Worm (Caenorhabditis elegans): ENCODE results near the gene ckb-4.
"Not testable (repeated sequence)": the region's sequence is repeated elsewhere in the genome, so short reads cannot be mapped to it uniquely, and the experiment has no call there.

ckb-4 gene

ce11 chrV:2146795-2147194, 37.6 kb upstream of the ckb-4 start, which contains the start of gene srbc-20:
Gene srbc-20 (plus strand): TSS chrV:2147095.
- TF ChIP-seq unc-39 (tag; optimal IDR thresholded peaks at IDR 0.05) (no peak), lin-11 (tag; optimal IDR thresholded peaks at IDR 0.05) (no peak), ztf-1 (GFP tag; conservative IDR thresholded peaks at IDR 0.05) (no peak), elt-3 (tag; optimal IDR thresholded peaks at IDR 0.05) (no peak), ztf-11 (tag; optimal IDR thresholded peaks at IDR 0.05) (no peak), ceh-82 (tag; optimal IDR thresholded peaks at IDR 0.05) (no peak)

- TF ChIP-seq dmd-4 (tag; optimal IDR thresholded peaks at IDR 0.05) (no peak), nhr-11 (tag; optimal IDR thresholded peaks at IDR 0.05) (no peak), skn-1 (tag; optimal IDR thresholded peaks at IDR 0.05) (no peak), fos-1 (tag; optimal IDR thresholded peaks at IDR 0.05) (no peak), ama-1 (optimal IDR thresholded peaks at IDR 0.05) (no peak), ZK546.5 (tag; optimal IDR thresholded peaks at IDR 0.05) (no peak), R02D3.7 (tag; optimal IDR thresholded peaks at IDR 0.05) (no peak), C34F6.9 (tag; optimal IDR thresholded peaks at IDR 0.05) (no peak), crh-2 (tag; optimal IDR thresholded peaks at IDR 0.05) (no peak), ceh-82 (tag; optimal IDR thresholded peaks at IDR 0.05) (no peak), F13H6.1 (tag; optimal IDR thresholded peaks at IDR 0.05) (no peak), mbf-1 (tag; optimal IDR thresholded peaks at IDR 0.05) (no peak)
These were observed 36.8 kb upstream of the ckb-4 start, which contains the start of gene str-52 for ce11 chrV:2146044-2146443. Gene str-52 (minus strand): TSS chrV:2146144.

ce11 chrV:2144408-2144807, 35.2 kb upstream of the ckb-4 start, which contains the start of gene F22F7.12:
Gene F22F7.12 (minus strand): TSS chrV:2144508.
- TF ChIP-seq sma-3 (GFP tag; optimal IDR thresholded peaks at IDR 0.05); ZK546.5 (tag; optimal IDR thresholded peaks at IDR 0.05); nhr-11 (tag; optimal IDR thresholded peaks at IDR 0.05): not testable (repeated sequence)

ce11 chrV:2139918-2140317, 30.7 kb upstream of the ckb-4 start, which contains the start of gene F22F7.7:
Gene F22F7.7 (minus strand): TSS chrV:2140042.
- TF ChIP-seq sma-9 (GFP tag; optimal IDR thresholded peaks at IDR 0.05) (no peak), sma-9 (tag; optimal IDR thresholded peaks at IDR 0.05) (no peak), sma-3 (GFP tag; optimal IDR thresholded peaks at IDR 0.05) (no peak), nhr-10 (tag; optimal IDR thresholded peaks at IDR 0.05) (no peak), mdl-1 (tag; optimal IDR thresholded peaks at IDR 0.05) (no peak), blmp-1 (tag; optimal IDR thresholded peaks at IDR 0.05; ENCODE audit: insufficient read depth) (no peak), unc-55 (GFP tag; optimal IDR thresholded peaks at IDR 0.05) (no peak), lsy-2 (tag; optimal IDR thresholded peaks at IDR 0.05) (no peak), unc-62 (GFP tag; optimal IDR thresholded peaks at IDR 0.05) (no peak)

- TF ChIP-seq nhr-129 (tag; optimal IDR thresholded peaks at IDR 0.05) (peak; percentile 98), gmeb-1 (tag; optimal IDR thresholded peaks at IDR 0.05) (no peak)
These were observed 29.1 kb upstream of the ckb-4 start for ce11 chrV:2138287-2138686.

ce11 chrV:2137010-2137409, 27.8 kb upstream of the ckb-4 start:
- no peak for TF ChIP-seq mdl-1 (tag; optimal IDR thresholded peaks at IDR 0.05)
- no peak for TF ChIP-seq ztf-4 (tag; optimal IDR thresholded peaks at IDR 0.05)
- no peak for TF ChIP-seq alr-1 (tag; optimal IDR thresholded peaks at IDR 0.05)

- no peak for TF ChIP-seq ztf-4 (tag; optimal IDR thresholded peaks at IDR 0.05)
- TF ChIP-seq elt-1 (tag; optimal IDR thresholded peaks at IDR 0.05): no peak
- peak; percentile 42 for TF ChIP-seq fos-1 (tag; optimal IDR thresholded peaks at IDR 0.05)
- no peak for TF ChIP-seq aly-2 (tag; optimal IDR thresholded peaks at IDR 0.05)
- peak in 1 of 2 experiments; percentile 11 for TF ChIP-seq lsy-2 (tag; optimal IDR thresholded peaks at IDR 0.05)
- peak; percentile 31 for TF ChIP-seq lin-11 (tag; optimal IDR thresholded peaks at IDR 0.05)
- TF ChIP-seq mdl-1 (tag; optimal IDR thresholded peaks at IDR 0.05): peak; percentile 20 to 44
- peak; percentile 87 for TF ChIP-seq nhr-129 (tag; optimal IDR thresholded peaks at IDR 0.05)
- TF ChIP-seq F13H6.1 (tag; optimal IDR thresholded peaks at IDR 0.05): peak; percentile 36
- peak; percentile 71 for TF ChIP-seq sma-9 (GFP tag; optimal IDR thresholded peaks at IDR 0.05)
- TF ChIP-seq sma-9 (tag; optimal IDR thresholded peaks at IDR 0.05): no peak
- no peak for TF ChIP-seq mbf-1 (tag; optimal IDR thresholded peaks at IDR 0.05)
- peak; percentile 3 for TF ChIP-seq nhr-25 (tag; optimal IDR thresholded peaks at IDR 0.05)
- no peak for TF ChIP-seq dmd-4 (tag; optimal IDR thresholded peaks at IDR 0.05)
- TF ChIP-seq nhr-21 (tag; optimal IDR thresholded peaks at IDR 0.05): peak; percentile 25
- TF ChIP-seq crh-2 (tag; optimal IDR thresholded peaks at IDR 0.05): no peak
- TF ChIP-seq zag-1 (tag; optimal IDR thresholded peaks at IDR 0.05): peak; percentile 5
- TF ChIP-seq C34F6.9 (tag; optimal IDR thresholded peaks at IDR 0.05): peak; percentile 24
These were observed 26.1 kb upstream of the ckb-4 start for ce11 chrV:2135323-2135722.
